Worm (Caenorhabditis elegans): Measurements from ENCODE around the gene R07A4.2.

R07A4.2 gene

ce11 chrX:10768289-10769153, 22.2 kb upstream of the R07A4.2 start (continued):
- TF ChIP-seq pha-4 (GFP tag; IDR thresholded peaks at IDR 0.05) (peak; percentile 62; the same call in 1 of the 2 replicates), pha-4 (tag; optimal IDR thresholded peaks at IDR 0.05) (no peak), ceh-20 (GFP tag; IDR thresholded peaks at IDR 0.05) (no peak), D1046.2 (GFP tag; IDR thresholded peaks at IDR 0.05) (no peak), arid-1 (GFP tag; conservative IDR thresholded peaks at IDR 0.05) (0 out of 2 replicates have a peak, but pooled peaks have one; percentile 12), T26A8.4 (GFP tag; IDR thresholded peaks at IDR 0.05) (no peak), dve-1 (tag; optimal IDR thresholded peaks at IDR 0.05; ENCODE audit: insufficient read depth) (peak; percentile 7), fkh-10 (GFP tag; optimal IDR thresholded peaks at IDR 0.05) (no peak), lin-1 (GFP tag; IDR thresholded peaks at IDR 0.05) (no peak), lin-39 (tag; optimal IDR thresholded peaks at IDR 0.05) (no peak), aly-2 (tag; optimal IDR thresholded peaks at IDR 0.05) (no peak), hlh-30 (tag; optimal IDR thresholded peaks at IDR 0.05; ENCODE audit: insufficient read depth) (peak; percentile 62), madf-9 (GFP tag; conservative IDR thresholded peaks at IDR 0.05) (no peak), aha-1 (tag) (peak; percentile 95), ces-1 (GFP tag; optimal IDR thresholded peaks at IDR 0.05) (no peak), gei-8 (GFP tag; optimal IDR thresholded peaks at IDR 0.05) (no peak), mep-1 (tag; optimal IDR thresholded peaks at IDR 0.05) (peak; percentile 51), rbr-2 (tag; optimal IDR thresholded peaks at IDR 0.05) (no peak), Y105C5A.15 (GFP tag; IDR thresholded peaks at IDR 0.05) (no peak), egl-43 (GFP tag; IDR thresholded peaks at IDR 0.05) (0 out of 2 replicates have a peak, but pooled peaks have one; percentile 4), hmg-1.1 (GFP tag; IDR thresholded peaks at IDR 0.05) (0 out of 2 replicates have a peak, but pooled peaks have one; percentile 11), set-16 (GFP tag; IDR thresholded peaks at IDR 0.05) (peak; percentile 66), lin-15B (tag; optimal IDR thresholded peaks at IDR 0.05) (no peak), ceh-62 (tag; optimal IDR thresholded peaks at IDR 0.05) (no peak), nhr-76 (tag; optimal IDR thresholded peaks at IDR 0.05) (no peak), nhr-48 (tag; optimal IDR thresholded peaks at IDR 0.05) (peak; percentile 78), nhr-111 (GFP tag; optimal IDR thresholded peaks at IDR 0.05) (no peak), mxl-2 (GFP tag; conservative IDR thresholded peaks at IDR 0.05) (no peak), madf-5 (GFP tag; IDR thresholded peaks at IDR 0.05) (no peak), dmd-6 (GFP tag; IDR thresholded peaks at IDR 0.05) (0 out of 2 replicates have a peak, but pooled peaks have one; percentile 16)

- TF ChIP-seq ZK546.5 (tag; optimal IDR thresholded peaks at IDR 0.05) (no peak), ztf-7 (tag; optimal IDR thresholded peaks at IDR 0.05) (no peak), Y105C5A.15 (GFP tag; IDR thresholded peaks at IDR 0.05) (no peak), zag-1 (tag; optimal IDR thresholded peaks at IDR 0.05) (no peak), dmd-6 (GFP tag; IDR thresholded peaks at IDR 0.05) (peak; percentile 12; the same call in 1 of the 2 replicates), madf-9 (GFP tag; conservative IDR thresholded peaks at IDR 0.05) (0 out of 2 replicates have a peak, but pooled peaks have one; percentile 11), arid-1 (GFP tag; conservative IDR thresholded peaks at IDR 0.05) (no peak), aly-2 (tag; optimal IDR thresholded peaks at IDR 0.05) (no peak), Y48G9A.11 (GFP tag; IDR thresholded peaks at IDR 0.05) (no peak), T26A8.4 (GFP tag; IDR thresholded peaks at IDR 0.05) (no peak), vab-7 (GFP tag; IDR thresholded peaks at IDR 0.05) (no peak), nhr-6 (tag; optimal IDR thresholded peaks at IDR 0.05) (peak; percentile 3), mep-1 (tag; optimal IDR thresholded peaks at IDR 0.05) (no peak), attf-4 (tag; optimal IDR thresholded peaks at IDR 0.05) (no peak), spr-3 (GFP tag; optimal IDR thresholded peaks at IDR 0.05) (no peak), cey-2 (tag; optimal IDR thresholded peaks at IDR 0.05; ENCODE audit: borderline replicate concordance, insufficient read depth) (no peak), gei-8 (GFP tag; optimal IDR thresholded peaks at IDR 0.05) (no peak), daf-19 (GFP tag; conservative IDR thresholded peaks at IDR 0.05) (no peak), egl-43 (GFP tag; IDR thresholded peaks at IDR 0.05) (peak; percentile 20; the same call in 1 of the 2 replicates), lir-3 (tag; optimal IDR thresholded peaks at IDR 0.05) (no peak), aha-1 (tag) (peak; percentile 97), ama-1 (optimal IDR thresholded peaks at IDR 0.05) (no peak), sdz-12 (GFP tag; optimal IDR thresholded peaks at IDR 0.05) (no peak), ctbp-1 (GFP tag; IDR thresholded peaks at IDR 0.05) (0 out of 2 replicates have a peak, but pooled peaks have one; percentile 6), mdt-29 (GFP tag; IDR thresholded peaks at IDR 0.05) (no peak), dve-1 (tag; optimal IDR thresholded peaks at IDR 0.05; ENCODE audit: insufficient read depth) (no peak), lin-38 (GFP tag; IDR thresholded peaks at IDR 0.05) (no peak), hlh-11 (tag; optimal IDR thresholded peaks at IDR 0.05) (peak; percentile 17), skn-1 (tag; optimal IDR thresholded peaks at IDR 0.05) (no peak)
These were observed 21.4 kb upstream of the R07A4.2 start for ce11 chrX:10767669-10768068.
